Fruit fly (Drosophila melanogaster) whole organism, adult: Measurements from ENCODE around the gene Etfb.

Source experiments
- CG11617 ChIP-seq: fragments of 200-800 bp; sonication (Bioruptor generic); optimal IDR thresholded peaks from 2 replicates; lab custom pipeline; 2017; ENCODE audit warnings: mild to moderate bottlenecking, missing biosample characterization, missing genetic modification reagents, missing genetic modification characterization
- CG14711 ChIP-seq: fragments of 200-800 bp; sonication (Bioruptor generic); optimal IDR thresholded peaks from 2 replicates; lab custom pipeline; 2018; ENCODE audit warnings: missing biosample characterization, mild to moderate bottlenecking, missing genetic modification characterization, moderate library complexity
- CG1620 ChIP-seq: fragments of 200-800 bp; sonication (Bioruptor generic); optimal IDR thresholded peaks from 2 replicates; lab custom pipeline; 2016; ENCODE audit warnings: missing biosample characterization, missing genetic modification characterization
- CG33017 ChIP-seq: fragments of 200-800 bp; sonication (Bioruptor generic); optimal IDR thresholded peaks from 2 replicates; lab custom pipeline; 2018; ENCODE audit warnings: missing biosample characterization, mild to moderate bottlenecking, missing genetic modification characterization, moderate library complexity
- CG5204 ChIP-seq: fragments of 200-800 bp; sonication (Bioruptor generic); optimal IDR thresholded peaks from 2 replicates; lab custom pipeline; 2016; ENCODE audit warnings: missing biosample characterization, missing genetic modification characterization
- CG7045 ChIP-seq: fragments of 200-800 bp; sonication (Bioruptor generic); optimal IDR thresholded peaks from 2 replicates; lab custom pipeline; 2017; ENCODE audit warnings: missing biosample characterization, mild to moderate bottlenecking, missing genetic modification characterization
- CG7101 ChIP-seq: fragments of 200-800 bp; sonication (Bioruptor generic); optimal IDR thresholded peaks from 2 replicates; lab custom pipeline; 2018; ENCODE audit warnings: missing biosample characterization, mild to moderate bottlenecking, missing genetic modification characterization, moderate library complexity
- Clk ChIP-seq: fragments of 200-800 bp; sonication (Bioruptor generic); optimal IDR thresholded peaks from 2 replicates; lab custom pipeline; 2017; ENCODE audit warnings: missing biosample characterization, missing genetic modification characterization
- Hr96 ChIP-seq: fragments of 200-800 bp; sonication (Bioruptor generic); optimal IDR thresholded peaks from 2 replicates; lab custom pipeline; 2016; ENCODE audit warnings: missing biosample characterization, missing genetic modification characterization
- bab1 ChIP-seq: fragments of 200-800 bp; sonication (Bioruptor generic); optimal IDR thresholded peaks from 3 replicates; lab custom pipeline; 2019; ENCODE audit warnings: missing biosample characterization, mild to moderate bottlenecking, missing genetic modification characterization, moderate library complexity
- cic ChIP-seq: fragments of 200-800 bp; sonication (Bioruptor generic); optimal IDR thresholded peaks from 2 replicates; lab custom pipeline; 2017; ENCODE audit warnings: missing biosample characterization, mild to moderate bottlenecking, missing genetic modification characterization, moderate library complexity
- cnc ChIP-seq, 2 experiments: fragments of >200 bp; optimal IDR thresholded peaks; 2 replicates each; lab custom pipeline; 2017
- kay ChIP-seq: fragments of 200-800 bp; sonication (Bioruptor generic); peaks from one replicate; lab custom pipeline; 2016; ENCODE audit warnings: missing biosample characterization, missing genetic modification characterization, borderline replicate concordance
- ovo ChIP-seq: fragments of 200-800 bp; sonication (Bioruptor generic); optimal IDR thresholded peaks from 2 replicates; lab custom pipeline; 2016; ENCODE audit warnings: missing biosample characterization, missing genetic modification characterization

DNA sequence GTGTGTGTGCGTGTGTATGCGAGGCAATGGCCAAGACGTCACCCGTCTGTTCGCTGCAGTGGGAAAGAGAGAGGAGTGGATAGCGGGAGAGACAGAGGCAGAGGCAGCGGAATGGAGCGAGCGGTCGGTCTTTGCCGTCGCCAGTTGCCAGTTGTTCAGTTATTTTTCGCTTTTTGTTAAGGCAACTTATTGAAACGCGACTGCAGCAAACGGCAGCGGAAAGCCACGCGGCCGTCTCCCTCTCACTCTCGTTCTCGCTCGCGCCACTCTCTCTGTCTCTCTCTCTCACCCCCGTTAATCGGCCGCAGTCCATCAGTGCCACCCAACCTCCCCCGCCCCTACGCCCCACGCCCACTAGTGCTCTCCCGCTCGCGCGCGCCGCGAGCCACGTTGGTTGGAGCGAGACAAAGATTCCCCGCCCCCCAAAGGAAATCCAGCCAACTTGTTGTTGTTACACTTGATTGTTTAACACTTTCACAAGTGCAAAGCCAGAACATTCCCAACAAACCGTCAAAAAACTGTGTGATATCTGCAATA is 29.9 kb downstream of the Etfb start:
- TF ChIP-seq cic (peak; percentile 88), cnc (optimal IDR thresholded peaks at IDR 0.05; lab: Kevin White, UChicago) (no peak), CG1620 (GFP tag; lab: Kevin White, UChicago) (no peak), CG5204 (GFP tag; lab: Kevin White, UChicago) (no peak), CG33017 (tag; lab: Kevin White, UChicago) (peak; percentile 50), CG7045 (GFP tag; lab: Kevin White, UChicago) (no peak), CG14711 (tag; lab: Kevin White, UChicago) (no peak), Clk (GFP tag; lab: Kevin White, UChicago) (no peak), bab1 (GFP tag; lab: Kevin White, UChicago) (peak; percentile 23), ovo (GFP tag; lab: Kevin White, UChicago) (peak; percentile 49), Hr96 (GFP tag; lab: Kevin White, UChicago) (no peak), CG7101 (tag; lab: Kevin White, UChicago) (peak; percentile 5), CG11617 (no peak), kay (GFP tag; lab: Kevin White, UChicago) (no peak)
